Worm (Caenorhabditis elegans) whole organism, L2 larva: ENCODE results near the gene aakg-1.

Experiments
- C34F6.9 ChIP-seq: fragments of 150-350 bp; optimal IDR thresholded peaks from 2 replicates; lab custom pipeline; 2014; ENCODE audit warnings: missing biosample characterization, missing genetic modification characterization
- F13H6.1 ChIP-seq: sonication (generic microtip); optimal IDR thresholded peaks from 2 replicates; lab custom pipeline; 2016; ENCODE audit warnings: missing genetic modification characterization, missing compliant biosample characterization
- R02D3.7 ChIP-seq: fragments of 150-350 bp; optimal IDR thresholded peaks from 2 replicates; lab custom pipeline; 2014; ENCODE audit warnings: missing biosample characterization, missing genetic modification characterization
- Y55F3AM.14 ChIP-seq: fragments of 200-800 bp; sonication (Bioruptor generic); optimal IDR thresholded peaks from 2 replicates; lab custom pipeline; 2018; ENCODE audit warnings: mild to moderate bottlenecking, missing genetic modification characterization, missing compliant biosample characterization
- ZK546.5 ChIP-seq: sonication (generic microtip); optimal IDR thresholded peaks from 2 replicates; lab custom pipeline; 2017; ENCODE audit warnings: missing biosample characterization, missing genetic modification characterization
- alr-1 ChIP-seq: fragments of 150-350 bp; optimal IDR thresholded peaks from 2 replicates; lab custom pipeline; 2014; ENCODE audit warnings: missing biosample characterization, missing genetic modification characterization
- aly-2 ChIP-seq: fragments of 150-350 bp; optimal IDR thresholded peaks from 2 replicates; lab custom pipeline; 2014; ENCODE audit warnings: missing biosample characterization, missing genetic modification characterization
- ama-1 ChIP-seq: fragments of 150-350 bp; optimal IDR thresholded peaks from 2 replicates; lab custom pipeline; 2018; ENCODE audit warnings: inconsistent platforms
- blmp-1 ChIP-seq: sonication (generic microtip); optimal IDR thresholded peaks from 2 replicates; lab custom pipeline; 2017; ENCODE audit warnings: missing genetic modification characterization, mild to moderate bottlenecking, missing compliant biosample characterization, antibody characterized with exemption, moderate library complexity; ENCODE audit not compliant: insufficient read depth
- ceh-16 ChIP-seq: fragments of 150-350 bp; optimal IDR thresholded peaks from 2 replicates; lab custom pipeline; 2014; ENCODE audit warnings: missing biosample characterization, missing genetic modification characterization
- ceh-82 ChIP-seq: fragments of 150-350 bp; optimal IDR thresholded peaks from 2 replicates; lab custom pipeline; 2014; ENCODE audit warnings: missing biosample characterization, missing genetic modification characterization
- crh-2 ChIP-seq: sonication (generic microtip); optimal IDR thresholded peaks from 2 replicates; lab custom pipeline; 2017; ENCODE audit warnings: missing biosample characterization, missing genetic modification characterization
- dmd-4 ChIP-seq: sonication (generic microtip); optimal IDR thresholded peaks from 2 replicates; lab custom pipeline; 2017; ENCODE audit warnings: missing biosample characterization, missing genetic modification characterization
- egl-27 ChIP-seq: sonication (generic microtip); optimal IDR thresholded peaks from 3 replicates; lab custom pipeline; 2017; ENCODE audit warnings: missing biosample characterization, missing genetic modification reagents, missing genetic modification characterization
- elt-1 ChIP-seq: fragments of 150-350 bp; optimal IDR thresholded peaks from 2 replicates; lab custom pipeline; 2014; ENCODE audit warnings: missing biosample characterization, missing genetic modification characterization
- elt-3 ChIP-seq: sonication (generic microtip); optimal IDR thresholded peaks from 2 replicates; lab custom pipeline; 2017; ENCODE audit warnings: missing biosample characterization, missing genetic modification characterization
- fos-1 ChIP-seq: fragments of 150-350 bp; optimal IDR thresholded peaks from 2 replicates; lab custom pipeline; 2014; ENCODE audit warnings: missing biosample characterization, missing genetic modification characterization
- gmeb-1 ChIP-seq: fragments of 150-350 bp; optimal IDR thresholded peaks from 2 replicates; lab custom pipeline; 2014; ENCODE audit warnings: missing biosample characterization, missing genetic modification characterization
- lin-11 ChIP-seq: fragments of 150-350 bp; sonication (generic microtip); optimal IDR thresholded peaks from 2 replicates; lab custom pipeline; 2014; ENCODE audit warnings: missing biosample characterization, missing genetic modification characterization, inconsistent platforms, mixed read lengths
- lin-13 ChIP-seq: fragments of 150-350 bp; optimal IDR thresholded peaks from 2 replicates; lab custom pipeline; 2014; ENCODE audit warnings: missing biosample characterization, missing genetic modification reagents, missing genetic modification characterization
- lin-39 ChIP-seq: fragments of 150-350 bp; optimal IDR thresholded peaks from 2 replicates; lab custom pipeline; 2014; ENCODE audit warnings: missing biosample characterization, missing genetic modification reagents, missing genetic modification characterization
- lsy-2 ChIP-seq, 2 experiments: fragments of 150-350 bp in 1 of 2; sonication (generic microtip) in 1 of 2; optimal IDR thresholded peaks; 2 replicates each; lab custom pipeline; 2014 to 2017; ENCODE audit warnings: missing biosample characterization in 2 of 2, missing genetic modification characterization in 2 of 2
- mab-5 ChIP-seq: fragments of 150-350 bp; optimal IDR thresholded peaks from 2 replicates; lab custom pipeline; 2014; ENCODE audit warnings: missing biosample characterization, missing genetic modification characterization
- mbf-1 ChIP-seq: sonication (generic microtip); optimal IDR thresholded peaks from 2 replicates; lab custom pipeline; 2017; ENCODE audit warnings: missing biosample characterization, missing genetic modification characterization
- mdl-1 ChIP-seq, 2 experiments: fragments of 150-350 bp in 1 of 2; sonication (generic microtip) in 1 of 2; optimal IDR thresholded peaks; 2 replicates each; lab custom pipeline; 2017; ENCODE audit warnings: missing biosample characterization in 2 of 2, missing genetic modification characterization in 2 of 2
- nhr-10 ChIP-seq: sonication (generic microtip); optimal IDR thresholded peaks from 2 replicates; lab custom pipeline; 2017; ENCODE audit warnings: missing biosample characterization, missing genetic modification characterization
- nhr-11 ChIP-seq: fragments of 150-350 bp; optimal IDR thresholded peaks from 2 replicates; lab custom pipeline; 2014; ENCODE audit warnings: missing biosample characterization, missing genetic modification characterization
- nhr-12 ChIP-seq: fragments of 150-350 bp; optimal IDR thresholded peaks from 2 replicates; lab custom pipeline; 2014; ENCODE audit warnings: missing biosample characterization, missing genetic modification characterization
- nhr-129 ChIP-seq: fragments of 150-350 bp; optimal IDR thresholded peaks from 2 replicates; lab custom pipeline; 2014; ENCODE audit warnings: missing biosample characterization, missing genetic modification characterization
- nhr-21 ChIP-seq: fragments of 150-350 bp; optimal IDR thresholded peaks from 2 replicates; lab custom pipeline; 2014; ENCODE audit warnings: missing biosample characterization, missing genetic modification characterization
- nhr-23 ChIP-seq: fragments of 150-350 bp; optimal IDR thresholded peaks from 2 replicates; lab custom pipeline; 2014; ENCODE audit warnings: missing biosample characterization, missing genetic modification reagents, missing genetic modification characterization
- nhr-237 ChIP-seq: fragments of 150-350 bp; optimal IDR thresholded peaks from 2 replicates; lab custom pipeline; 2014; ENCODE audit warnings: missing biosample characterization, missing genetic modification characterization
- nhr-25 ChIP-seq: fragments of 150-350 bp; sonication (generic microtip); optimal IDR thresholded peaks from 3 replicates; lab custom pipeline; 2014; ENCODE audit warnings: missing biosample characterization, missing genetic modification characterization
- nhr-6 ChIP-seq: fragments of 150-350 bp; optimal IDR thresholded peaks from 2 replicates; lab custom pipeline; 2014; ENCODE audit warnings: missing biosample characterization, missing genetic modification characterization
- nhr-77 ChIP-seq: fragments of 150-350 bp; optimal IDR thresholded peaks from 2 replicates; lab custom pipeline; 2014; ENCODE audit warnings: missing biosample characterization, missing genetic modification characterization
- peb-1 ChIP-seq: fragments of 150-350 bp; optimal IDR thresholded peaks from 2 replicates; lab custom pipeline; 2014; ENCODE audit warnings: missing biosample characterization, missing genetic modification characterization
- sem-4 ChIP-seq: fragments of 150-350 bp; optimal IDR thresholded peaks from 2 replicates; lab custom pipeline; 2014; ENCODE audit warnings: missing biosample characterization, missing genetic modification reagents, missing genetic modification characterization
- skn-1 ChIP-seq: sonication (generic microtip); optimal IDR thresholded peaks from 2 replicates; lab custom pipeline; 2017; ENCODE audit warnings: missing biosample characterization, missing genetic modification characterization
- sma-3 ChIP-seq: sonication (generic microtip); optimal IDR thresholded peaks from 2 replicates; lab custom pipeline; 2016; ENCODE audit warnings: missing genetic modification reagents, missing genetic modification characterization, missing compliant biosample characterization
- sma-9 ChIP-seq, 2 experiments: fragments of 150-350 bp in 1 of 2; sonication (generic microtip) in 1 of 2; optimal IDR thresholded peaks; 2 replicates each; lab custom pipeline; 2014 to 2016; ENCODE audit warnings: missing genetic modification characterization in 2 of 2, mild to moderate bottlenecking in 1 of 2, missing biosample characterization in 1 of 2, missing compliant biosample characterization in 1 of 2, missing genetic modification reagents in 1 of 2, moderate library complexity in 1 of 2
- snpc-4 ChIP-seq: fragments of 150-350 bp; optimal IDR thresholded peaks from 2 replicates; lab custom pipeline; 2014; ENCODE audit warnings: missing biosample characterization, missing genetic modification characterization
- unc-39 ChIP-seq: fragments of 150-350 bp; optimal IDR thresholded peaks from 2 replicates; lab custom pipeline; 2014; ENCODE audit warnings: missing biosample characterization, missing genetic modification characterization
- unc-55 ChIP-seq: fragments of 150-350 bp; sonication (generic microtip); optimal IDR thresholded peaks from 3 replicates; lab custom pipeline; 2014; ENCODE audit warnings: missing biosample characterization, missing genetic modification reagents, missing genetic modification characterization
- unc-62 ChIP-seq: fragments of 150-350 bp; optimal IDR thresholded peaks from 2 replicates; lab custom pipeline; 2014; ENCODE audit warnings: missing biosample characterization, missing genetic modification reagents, missing genetic modification characterization
- zag-1 ChIP-seq: fragments of 150-350 bp; optimal IDR thresholded peaks from 2 replicates; lab custom pipeline; 2014; ENCODE audit warnings: missing biosample characterization, missing genetic modification characterization
- ztf-1 ChIP-seq: fragments of 200-800 bp; sonication (Bioruptor generic); conservative IDR thresholded peaks from 2 replicates; pipeline ENCODE4 v1.3.6; 2022; ENCODE audit warnings: missing genetic modification characterization, missing compliant biosample characterization
- ztf-11 ChIP-seq: sonication (generic microtip); optimal IDR thresholded peaks from 2 replicates; lab custom pipeline; 2017; ENCODE audit warnings: missing biosample characterization, missing genetic modification characterization
- ztf-4 ChIP-seq: fragments of 150-350 bp; optimal IDR thresholded peaks from 2 replicates; lab custom pipeline; 2014; ENCODE audit warnings: missing biosample characterization, missing genetic modification characterization

Gene aakg-1

DNA sequence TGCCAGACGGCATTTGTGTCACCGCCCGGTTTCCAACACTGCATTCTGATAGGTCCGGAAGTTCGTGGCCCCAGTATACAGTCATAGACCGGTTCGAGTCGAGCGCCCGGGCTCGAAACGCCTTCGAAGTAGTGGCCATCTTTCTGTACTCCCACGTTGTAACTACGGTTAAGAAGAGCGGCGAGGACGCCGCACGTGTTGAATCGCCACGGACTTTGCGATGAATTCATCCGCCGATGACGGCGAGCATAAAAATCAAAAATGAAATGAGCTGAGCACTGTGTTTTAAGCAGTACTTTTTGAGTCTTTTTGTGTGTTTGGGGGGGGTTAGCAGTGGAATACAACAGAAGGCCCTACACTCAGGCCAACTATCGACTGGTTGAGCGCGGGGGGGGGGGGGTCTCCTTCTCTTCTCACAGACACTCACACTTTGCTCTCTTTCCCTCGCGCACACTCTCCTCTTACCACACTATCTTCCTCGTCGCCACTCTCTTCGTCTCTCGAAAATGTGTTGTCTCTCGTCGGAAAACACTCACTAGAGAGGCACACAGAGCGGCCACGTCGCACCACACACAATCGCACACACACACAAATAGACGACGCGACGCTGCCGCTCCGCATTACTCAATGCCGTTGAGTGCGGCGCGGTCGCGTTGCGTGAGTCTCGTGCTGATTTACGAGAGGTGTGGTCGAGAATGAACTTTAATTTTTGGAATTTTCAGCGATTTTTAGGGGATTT is 33.2 kb upstream of the aakg-1 start, which contains the start of gene epc-1:
Gene epc-1, minus strand, starts transcription at position 367 of the 739 bp plus-strand sequence.
- TF ChIP-seq unc-62 (GFP tag; lab: Kevin White, UChicago): peak; percentile 19
- TF ChIP-seq ztf-4 (tag; lab: Kevin White, UChicago): peak; percentile 76
- peak; percentile 84 for TF ChIP-seq zag-1 (tag; lab: Kevin White, UChicago)
- peak; percentile 89 for TF ChIP-seq nhr-21 (tag; lab: Kevin White, UChicago)
- TF ChIP-seq aly-2: no peak
- TF ChIP-seq lin-11 (tag; lab: Kevin White, UChicago): peak; percentile 93
- TF ChIP-seq mbf-1 (tag; lab: Kevin White, UChicago): no peak
- no peak for TF ChIP-seq lin-39 (tag; lab: Kevin White, UChicago)
- TF ChIP-seq sma-3 (GFP tag; lab: Kevin White, UChicago): peak; percentile 94
- TF ChIP-seq mab-5 (tag; lab: Kevin White, UChicago): peak; percentile 79
- peak; percentile 91 for TF ChIP-seq nhr-25 (tag; lab: Kevin White, UChicago)
- TF ChIP-seq Y55F3AM.14 (GFP tag; lab: Kevin White, UChicago): peak; percentile 88
- TF ChIP-seq dmd-4 (tag; lab: Kevin White, UChicago): no peak
- peak; percentile 77 for TF ChIP-seq nhr-6 (tag; lab: Kevin White, UChicago)
- TF ChIP-seq unc-55: peak; percentile 93
- peak; percentile 80 for TF ChIP-seq gmeb-1
- no peak for TF ChIP-seq ZK546.5 (tag; lab: Kevin White, UChicago)
- TF ChIP-seq elt-1 (tag; lab: Kevin White, UChicago): no peak
- peak; percentile 92 for TF ChIP-seq ama-1 (lab: Kevin White, UChicago)
- no peak for TF ChIP-seq elt-3 (tag; lab: Kevin White, UChicago)
- peak; percentile 78 for TF ChIP-seq egl-27 (tag; lab: Kevin White, UChicago)
- peak; percentile 95 for TF ChIP-seq nhr-129 (tag; lab: Kevin White, UChicago)
- peak; percentile 57 for TF ChIP-seq nhr-10 (tag; lab: Kevin White, UChicago)
- peak; percentile 0 for TF ChIP-seq nhr-237
- TF ChIP-seq sem-4 (tag; lab: Kevin White, UChicago): peak; percentile 95
- no peak for TF ChIP-seq ztf-1 (GFP tag; lab: Robert Waterston, UW)
- peak; percentile 79 for TF ChIP-seq ceh-16 (tag; lab: Kevin White, UChicago)
- peak; percentile 98 for TF ChIP-seq F13H6.1 (tag; lab: Kevin White, UChicago)
- TF ChIP-seq ztf-11: no peak
- peak; percentile 97 for TF ChIP-seq C34F6.9 (tag; lab: Kevin White, UChicago)
- TF ChIP-seq blmp-1 (tag; lab: Kevin White, UChicago): peak; percentile 48
- TF ChIP-seq nhr-12 (tag; lab: Kevin White, UChicago): no peak
- no peak for TF ChIP-seq peb-1
- TF ChIP-seq lsy-2 (tag; optimal IDR thresholded peaks at IDR 0.05; lab: Kevin White, UChicago): peak; percentile 77 to 90
- TF ChIP-seq R02D3.7 (tag; lab: Kevin White, UChicago): no peak
- TF ChIP-seq fos-1 (tag; lab: Kevin White, UChicago): peak; percentile 90
- TF ChIP-seq mdl-1 (tag; optimal IDR thresholded peaks at IDR 0.05; lab: Kevin White, UChicago): peak; percentile 65 to 92
- TF ChIP-seq alr-1 (tag; lab: Kevin White, UChicago): no peak
- TF ChIP-seq ceh-82: peak; percentile 57
- TF ChIP-seq nhr-23 (tag; lab: Kevin White, UChicago): no peak
- TF ChIP-seq crh-2 (tag; lab: Kevin White, UChicago): peak; percentile 99
- TF ChIP-seq nhr-11 (tag; lab: Kevin White, UChicago): no peak
- no peak for TF ChIP-seq skn-1 (tag; lab: Kevin White, UChicago)
- TF ChIP-seq lin-13: peak; percentile 85
- TF ChIP-seq snpc-4 (tag; lab: Kevin White, UChicago): peak; percentile 39
- TF ChIP-seq unc-39 (tag; lab: Kevin White, UChicago): no peak
- no peak for TF ChIP-seq nhr-77 (tag; lab: Kevin White, UChicago)
- TF ChIP-seq sma-9 (GFP tag; optimal IDR thresholded peaks at IDR 0.05; lab: Kevin White, UChicago): peak; percentile 92
- TF ChIP-seq sma-9 (tag; optimal IDR thresholded peaks at IDR 0.05; lab: Kevin White, UChicago): no peak
